Fruit fly (Drosophila melanogaster) whole organism, embryonic: Measurements from ENCODE around the gene CG15358.

Experiments used
- Ada2b ChIP-seq: fragments of 200-800 bp; sonication (Bioruptor generic); IDR thresholded peaks from 2 replicates; pipeline ENCODE4 v1.3.6; 2022; ENCODE audit warnings: missing biosample characterization, missing genetic modification characterization
- Aef1 ChIP-seq: fragments of 200-800 bp; sonication (Bioruptor generic); IDR thresholded peaks from 3 replicates; pipeline ENCODE4 v1.3.6; 2022; ENCODE audit warnings: missing biosample characterization, missing genetic modification characterization
- Bdp1 ChIP-seq: fragments of 200-800 bp; sonication (Bioruptor generic); optimal IDR thresholded peaks from 3 replicates; lab custom pipeline; 2016; ENCODE audit warnings: missing biosample characterization, missing genetic modification characterization
- CG10147 ChIP-seq: fragments of 200-800 bp; sonication (Bioruptor generic); optimal IDR thresholded peaks from 2 replicates; lab custom pipeline; 2019; ENCODE audit warnings: missing biosample characterization, mild to moderate bottlenecking, missing genetic modification characterization, moderate library complexity
- CG11398 ChIP-seq: fragments of 200-800 bp; sonication (Bioruptor generic); optimal IDR thresholded peaks from 2 replicates; lab custom pipeline; 2016; ENCODE audit warnings: missing biosample characterization, missing genetic modification characterization
- CG11696 ChIP-seq: fragments of 200-800 bp; sonication (Bioruptor generic); IDR thresholded peaks from 2 replicates; pipeline ENCODE4 v1.3.6; 2022; ENCODE audit warnings: missing biosample characterization, missing genetic modification characterization
- CG11723 ChIP-seq: fragments of 200-800 bp; sonication (Bioruptor generic); optimal IDR thresholded peaks from 2 replicates; lab custom pipeline; 2017; ENCODE audit warnings: missing biosample characterization, mild to moderate bottlenecking, missing genetic modification characterization
- CG12299 ChIP-seq: fragments of 200-800 bp; sonication (Bioruptor generic); optimal IDR thresholded peaks from 2 replicates; lab custom pipeline; 2018; ENCODE audit warnings: missing biosample characterization, mild to moderate bottlenecking, missing genetic modification characterization
- CG13424 ChIP-seq: fragments of 200-800 bp; sonication (Bioruptor generic); optimal IDR thresholded peaks from 2 replicates; lab custom pipeline; 2019; ENCODE audit warnings: missing biosample characterization, mild to moderate bottlenecking, missing genetic modification characterization, moderate library complexity
- CG15479 ChIP-seq: fragments of 200-800 bp; sonication (Bioruptor generic); optimal IDR thresholded peaks from 3 replicates; lab custom pipeline; 2019; ENCODE audit warnings: missing biosample characterization, mild to moderate bottlenecking, missing genetic modification characterization, moderate library complexity
- CG15601 ChIP-seq: fragments of 200-800 bp; sonication (Bioruptor generic); optimal IDR thresholded peaks from 3 replicates; lab custom pipeline; 2019; ENCODE audit warnings: missing biosample characterization, mild to moderate bottlenecking, missing genetic modification characterization, moderate library complexity
- CG18011 ChIP-seq: fragments of 200-800 bp; sonication (Bioruptor generic); optimal IDR thresholded peaks from 2 replicates; lab custom pipeline; 2017; ENCODE audit warnings: missing biosample characterization, missing genetic modification characterization, mild to moderate bottlenecking, moderate library complexity, missing genotype
- CG18599 ChIP-seq: fragments of 200-800 bp; sonication (Bioruptor generic); optimal IDR thresholded peaks from 3 replicates; lab custom pipeline; 2017; ENCODE audit warnings: missing biosample characterization, missing genetic modification characterization, mild to moderate bottlenecking, moderate library complexity, missing genetic modification reagents
- CG2120 ChIP-seq: fragments of 200-800 bp; sonication (Bioruptor generic); optimal IDR thresholded peaks from 3 replicates; lab custom pipeline; 2016; ENCODE audit warnings: missing biosample characterization, missing genetic modification characterization
- CG3281 ChIP-seq: fragments of 200-800 bp; sonication (Bioruptor generic); optimal IDR thresholded peaks from 3 replicates; lab custom pipeline; 2017; ENCODE audit warnings: missing biosample characterization, mild to moderate bottlenecking, missing genetic modification characterization
- CG3838 ChIP-seq: fragments of 200-800 bp; sonication (Bioruptor generic); optimal IDR thresholded peaks from 3 replicates; lab custom pipeline; 2016; ENCODE audit warnings: missing biosample characterization, missing genetic modification characterization
- CG5245 ChIP-seq: fragments of 200-800 bp; sonication (Bioruptor generic); optimal IDR thresholded peaks from 3 replicates; lab custom pipeline; 2016; ENCODE audit warnings: missing biosample characterization, missing genetic modification characterization
- CG5953 ChIP-seq: fragments of 200-800 bp; sonication (Bioruptor generic); IDR thresholded peaks from 2 replicates; pipeline ENCODE4 v1.3.6; 2022; ENCODE audit warnings: missing biosample characterization, missing genetic modification characterization
- CG7271 ChIP-seq: fragments of 200-800 bp; sonication (Bioruptor generic); optimal IDR thresholded peaks from 2 replicates; lab custom pipeline; 2018; ENCODE audit warnings: missing biosample characterization, mild to moderate bottlenecking, missing genetic modification characterization, moderate library complexity
- CG8359 ChIP-seq: fragments of 200-800 bp; sonication (Bioruptor generic); optimal IDR thresholded peaks from 2 replicates; lab custom pipeline; 2017; ENCODE audit warnings: missing biosample characterization, mild to moderate bottlenecking, missing genetic modification characterization, borderline replicate concordance
- CG9609 ChIP-seq: fragments of 200-800 bp; sonication (Bioruptor generic); optimal IDR thresholded peaks from 3 replicates; lab custom pipeline; 2016; ENCODE audit warnings: missing biosample characterization, missing genetic modification characterization
- Doc2 ChIP-seq: fragments of 200-800 bp; sonication (Bioruptor generic); IDR thresholded peaks from 2 replicates; pipeline ENCODE4 v1.3.6; 2022; ENCODE audit warnings: missing biosample characterization, missing genetic modification characterization
- E2f2 ChIP-seq: fragments of 200-800 bp; sonication (Bioruptor generic); IDR thresholded peaks from 2 replicates; pipeline ENCODE4 v1.3.6; 2022; ENCODE audit warnings: missing biosample characterization, missing genetic modification characterization
- Ets65A ChIP-seq: fragments of 200-800 bp; sonication (Bioruptor generic); peaks from one replicate; lab custom pipeline; 2016; ENCODE audit warnings: missing biosample characterization, missing genetic modification characterization
- H15 ChIP-seq: fragments of 200-800 bp; sonication (Bioruptor generic); IDR thresholded peaks from 3 replicates; pipeline ENCODE4 v1.3.6; 2022; ENCODE audit warnings: missing biosample characterization, missing genetic modification characterization
- Hmx ChIP-seq: fragments of 200-800 bp; sonication (Bioruptor generic); optimal IDR thresholded peaks from 2 replicates; lab custom pipeline; 2016; ENCODE audit warnings: missing biosample characterization, missing genetic modification characterization
- Hr3 ChIP-seq: fragments of 200-800 bp; sonication (Bioruptor generic); optimal IDR thresholded peaks from 3 replicates; lab custom pipeline; 2016; ENCODE audit warnings: missing biosample characterization, missing genetic modification characterization
- Jarid2 ChIP-seq: fragments of 200-800 bp; sonication (Bioruptor generic); optimal IDR thresholded peaks from 3 replicates; lab custom pipeline; 2017; ENCODE audit warnings: mild to moderate bottlenecking, missing biosample characterization, missing genetic modification reagents, missing genetic modification characterization
- Kr ChIP-seq: fragments of 200-800 bp; sonication (Bioruptor generic); optimal IDR thresholded peaks from 2 replicates; lab custom pipeline; 2017; ENCODE audit warnings: missing biosample characterization, mild to moderate bottlenecking, missing genetic modification characterization
- MESR4 ChIP-seq: fragments of 200-800 bp; sonication (Bioruptor generic); optimal IDR thresholded peaks from 2 replicates; lab custom pipeline; 2018; ENCODE audit warnings: missing biosample characterization, mild to moderate bottlenecking, missing genetic modification characterization, moderate library complexity
- Mad ChIP-seq: fragments of 200-800 bp; sonication (Bioruptor generic); optimal IDR thresholded peaks from 2 replicates; lab custom pipeline; 2016; ENCODE audit warnings: missing biosample characterization, missing genetic modification characterization
- Optix ChIP-seq: fragments of 200-800 bp; sonication (Bioruptor generic); IDR thresholded peaks from 3 replicates; pipeline ENCODE4 v1.3.6; 2022; ENCODE audit warnings: missing biosample characterization, missing genetic modification characterization
- Ptx1 ChIP-seq: fragments of 200-800 bp; sonication (Bioruptor generic); IDR thresholded peaks from 2 replicates; pipeline ENCODE4 v1.3.6; 2022; ENCODE audit warnings: missing biosample characterization, missing genetic modification characterization
- Sox100B ChIP-seq: fragments of 200-800 bp; sonication (Bioruptor generic); optimal IDR thresholded peaks from 3 replicates; lab custom pipeline; 2018; ENCODE audit warnings: missing biosample characterization, mild to moderate bottlenecking, missing genetic modification characterization
- Sox102F ChIP-seq: fragments of 200-800 bp; sonication (Bioruptor generic); optimal IDR thresholded peaks from 2 replicates; lab custom pipeline; 2018; ENCODE audit warnings: missing biosample characterization, mild to moderate bottlenecking, missing genetic modification characterization, moderate library complexity
- Sry-δ ChIP-seq: fragments of 200-800 bp; sonication (Bioruptor generic); optimal IDR thresholded peaks from 2 replicates; lab custom pipeline; 2016; ENCODE audit warnings: missing biosample characterization, missing genetic modification characterization
- Ssrp ChIP-seq: fragments of 200-800 bp; sonication (Bioruptor generic); optimal IDR thresholded peaks from 2 replicates; lab custom pipeline; 2018; ENCODE audit warnings: missing biosample characterization, mild to moderate bottlenecking, missing genetic modification characterization, moderate library complexity
- amos ChIP-seq: fragments of 200-800 bp; sonication (Bioruptor generic); IDR thresholded peaks from 2 replicates; pipeline ENCODE4 v1.3.6; 2022; ENCODE audit warnings: missing biosample characterization, missing genetic modification characterization; ENCODE audit not compliant: partially characterized antibody
- ap ChIP-seq: fragments of 200-800 bp; sonication (Bioruptor generic); IDR thresholded peaks from 2 replicates; pipeline ENCODE4 v1.3.6; 2022; ENCODE audit warnings: missing biosample characterization, missing genetic modification characterization
- bab2 ChIP-seq: fragments of 200-800 bp; sonication (Bioruptor generic); optimal IDR thresholded peaks from 2 replicates; lab custom pipeline; 2016; ENCODE audit warnings: missing biosample characterization, missing genetic modification characterization
- en ChIP-seq: fragments of 200-800 bp; sonication (Bioruptor generic); optimal IDR thresholded peaks from 2 replicates; lab custom pipeline; 2016; ENCODE audit warnings: missing biosample characterization, missing genetic modification characterization
- fd102C ChIP-seq: fragments of 200-800 bp; sonication (Bioruptor generic); optimal IDR thresholded peaks from 2 replicates; lab custom pipeline; 2018; ENCODE audit warnings: missing biosample characterization, mild to moderate bottlenecking, missing genetic modification characterization, moderate library complexity
- gcm ChIP-seq: fragments of 200-800 bp; sonication (Bioruptor generic); optimal IDR thresholded peaks from 2 replicates; lab custom pipeline; 2019; ENCODE audit warnings: missing biosample characterization, mild to moderate bottlenecking, missing genetic modification characterization, moderate library complexity
- lab ChIP-seq: fragments of 200-800 bp; sonication (Bioruptor generic); optimal IDR thresholded peaks from 3 replicates; lab custom pipeline; 2017; ENCODE audit warnings: missing biosample characterization, missing genetic modification characterization, mild to moderate bottlenecking, moderate library complexity, missing genetic modification reagents
- ro ChIP-seq: fragments of 200-800 bp; sonication (Bioruptor generic); IDR thresholded peaks from 2 replicates; pipeline ENCODE4 v1.3.6; 2022; ENCODE audit warnings: missing biosample characterization, missing genetic modification characterization
- scrt ChIP-seq: fragments of 200-800 bp; sonication (Bioruptor generic); optimal IDR thresholded peaks from 2 replicates; lab custom pipeline; 2018; ENCODE audit warnings: missing biosample characterization, mild to moderate bottlenecking, missing genetic modification characterization, moderate library complexity
- sr ChIP-seq: fragments of 200-800 bp; sonication (Bioruptor generic); IDR thresholded peaks from 3 replicates; pipeline ENCODE4 v1.3.6; 2022; ENCODE audit warnings: missing biosample characterization, missing genetic modification characterization
- stc ChIP-seq: fragments of 200-800 bp; sonication (Bioruptor generic); IDR thresholded peaks from 2 replicates; pipeline ENCODE4 v1.3.6; 2022; ENCODE audit warnings: missing biosample characterization, missing genetic modification characterization
- tap ChIP-seq: fragments of 200-800 bp; optimal IDR thresholded peaks from 3 replicates; lab custom pipeline; 2019; ENCODE audit warnings: missing biosample characterization, mild to moderate bottlenecking, missing genetic modification characterization, moderate library complexity
- tll ChIP-seq, 2 experiments: fragments of 200-800 bp in 1 of 2; fragments of >200 bp in 1 of 2; sonication (Bioruptor generic) in 1 of 2; optimal IDR thresholded peaks; 2 replicates each; lab custom pipeline; 2017 to 2019; ENCODE audit warnings: missing biosample characterization in 2 of 2, missing genetic modification characterization in 2 of 2, mild to moderate bottlenecking in 1 of 2, moderate library complexity in 1 of 2
- trem ChIP-seq: fragments of 200-800 bp; optimal IDR thresholded peaks from 3 replicates; lab custom pipeline; 2019; ENCODE audit warnings: missing biosample characterization, mild to moderate bottlenecking, missing genetic modification characterization, moderate library complexity
- vvl ChIP-seq: fragments of 200-800 bp; sonication (Bioruptor generic); IDR thresholded peaks from 2 replicates; pipeline ENCODE4 v1.3.6; 2022; ENCODE audit warnings: missing biosample characterization, missing genetic modification characterization

The CG15358 gene

DNA sequence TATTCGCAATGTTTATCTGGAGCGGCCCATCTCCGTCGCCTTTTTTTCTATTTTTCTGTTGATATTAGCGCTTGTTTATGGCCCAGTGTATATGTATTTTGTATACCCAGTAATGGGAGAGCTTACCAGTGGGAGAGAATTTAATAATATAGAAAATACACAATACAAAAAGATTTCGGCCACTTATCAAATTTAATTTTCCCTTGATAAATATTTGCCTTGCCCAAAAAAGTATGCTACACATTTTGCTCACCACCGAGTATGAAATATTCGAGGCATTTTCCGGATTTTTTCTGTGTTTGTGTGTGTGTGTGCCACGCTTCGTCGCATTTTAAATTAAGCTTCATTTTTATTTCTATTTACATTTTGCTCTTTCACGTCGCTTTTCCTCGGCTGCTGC lies 44.0 kb downstream of the CG15358 start (continued):
- TF ChIP-seq Mad (GFP tag; lab: Kevin White, UChicago) (no peak), vvl (GFP tag; lab: Robert Waterston, UW) (0 out of 2 replicates have a peak, but pooled peaks have one; percentile 18), CG15479 (GFP tag; lab: Kevin White, UChicago) (no peak), CG7271 (tag; lab: Kevin White, UChicago) (no peak), CG11723 (no peak), stc (GFP tag; lab: Robert Waterston, UW) (no peak), Optix (GFP tag; lab: Robert Waterston, UW) (no peak), CG13424 (tag; lab: Kevin White, UChicago) (no peak), CG18599 (GFP tag; lab: Kevin White, UChicago) (peak; percentile 29), ro (GFP tag; lab: Robert Waterston, UW) (no peak), sr (GFP tag; lab: Robert Waterston, UW) (no peak), Kr (GFP tag; lab: Kevin White, UChicago) (no peak), H15 (GFP tag; lab: Robert Waterston, UW) (0 out of 3 replicates have a peak, but pooled peaks have one; percentile 14), CG5245 (GFP tag; lab: Kevin White, UChicago) (no peak), CG15601 (tag; lab: Kevin White, UChicago) (no peak), lab (no peak), E2f2 (GFP tag; lab: Robert Waterston, UW) (no peak), Ssrp (tag; lab: Kevin White, UChicago) (no peak), amos (no peak), CG2120 (GFP tag; lab: Kevin White, UChicago) (peak; percentile 21), CG9609 (no peak), Ptx1 (GFP tag; lab: Robert Waterston, UW) (0 out of 2 replicates have a peak, but pooled peaks have one; percentile 10), Hmx (GFP tag; lab: Kevin White, UChicago) (no peak), Ada2b (GFP tag; lab: Robert Waterston, UW) (no peak), ap (GFP tag; lab: Robert Waterston, UW) (no peak), CG8359 (GFP tag; lab: Kevin White, UChicago) (no peak), Ets65A (GFP tag; lab: Kevin White, UChicago) (peak; percentile 88), Jarid2 (GFP tag; lab: Kevin White, UChicago) (no peak), trem (tag; lab: Kevin White, UChicago) (no peak), Sox102F (peak; percentile 22), CG12299 (tag; lab: Kevin White, UChicago) (no peak), tap (tag; lab: Kevin White, UChicago) (no peak), bab2 (GFP tag; lab: Kevin White, UChicago) (no peak), Doc2 (GFP tag; lab: Robert Waterston, UW) (no peak), CG3281 (GFP tag; lab: Kevin White, UChicago) (no peak), CG3838 (GFP tag; lab: Kevin White, UChicago) (no peak), Aef1 (GFP tag; lab: Robert Waterston, UW) (no peak), tll (GFP tag; optimal IDR thresholded peaks at IDR 0.05; lab: Kevin White, UChicago) (no peak), scrt (no peak), CG11696 (GFP tag; lab: Robert Waterston, UW) (no peak), CG10147 (GFP tag; lab: Kevin White, UChicago) (no peak), MESR4 (GFP tag; lab: Kevin White, UChicago) (no peak), en (GFP tag; lab: Kevin White, UChicago) (no peak), CG18011 (GFP tag; lab: Kevin White, UChicago) (no peak), Sry-δ (GFP tag; lab: Kevin White, UChicago) (no peak), Bdp1 (GFP tag; lab: Kevin White, UChicago) (no peak), Hr3 (GFP tag; lab: Kevin White, UChicago) (no peak), CG5953 (GFP tag; lab: Robert Waterston, UW) (no peak), CG11398 (GFP tag; lab: Kevin White, UChicago) (no peak), fd102C (GFP tag; lab: Kevin White, UChicago) (no peak), gcm (GFP tag; lab: Kevin White, UChicago) (no peak), Sox100B (GFP tag; lab: Kevin White, UChicago) (no peak)
